Fruit fly (Drosophila melanogaster) whole organism, embryonic: ENCODE results near the gene CG42716.

Experiments used
- CG7987 ChIP-seq: fragments of 200-800 bp; sonication (Bioruptor generic); optimal IDR thresholded peaks from 2 replicates; lab custom pipeline; 2018; ENCODE audit warnings: missing biosample characterization, mild to moderate bottlenecking, missing genetic modification characterization, moderate library complexity
- mld ChIP-seq: fragments of 200-800 bp; sonication (Bioruptor generic); IDR thresholded peaks from 3 replicates; pipeline ENCODE4 v1.3.6; 2022; ENCODE audit warnings: missing biosample characterization, missing genetic modification characterization; ENCODE audit not compliant: partially characterized antibody
- sqz ChIP-seq: fragments of 200-800 bp; sonication (Bioruptor generic); optimal IDR thresholded peaks from 3 replicates; lab custom pipeline; 2018; ENCODE audit warnings: missing biosample characterization, mild to moderate bottlenecking, missing genetic modification characterization

DNA sequence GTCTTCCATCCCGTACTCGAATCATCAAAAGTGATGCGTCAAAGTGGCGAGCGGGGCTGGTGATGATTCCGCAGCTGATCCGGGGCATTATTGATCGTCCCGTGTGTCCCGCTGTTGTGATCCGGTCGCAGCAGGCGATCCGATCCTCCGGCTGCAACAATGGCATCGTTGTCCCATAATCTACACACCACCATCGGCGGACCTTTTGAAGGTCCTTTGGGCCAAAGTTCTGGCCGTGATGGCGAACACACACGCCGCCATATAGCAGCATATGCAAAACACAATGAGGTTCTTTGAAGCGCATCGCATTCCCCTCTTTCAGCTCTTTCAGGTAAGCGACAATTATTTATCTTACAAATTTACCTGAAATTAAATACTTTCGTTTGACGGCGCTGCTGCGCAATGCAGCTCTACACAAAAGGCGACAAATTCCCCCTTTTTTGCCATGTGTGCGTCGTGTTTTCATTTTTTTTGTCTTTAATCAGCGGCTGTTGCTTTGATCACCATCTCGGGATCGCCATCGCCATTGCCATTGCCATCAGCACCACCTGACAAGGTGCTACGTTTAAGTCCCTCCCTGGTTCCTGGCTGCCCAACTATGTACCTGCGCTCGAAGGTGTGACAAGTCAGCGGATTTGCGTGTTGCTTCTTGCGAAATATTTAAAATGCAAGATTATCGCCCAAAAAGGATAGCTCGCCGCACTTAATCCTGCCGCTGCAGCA is 15.9 kb upstream of the CG42716 start:
- no peak for TF ChIP-seq sqz
- TF ChIP-seq mld, result no peak
- no peak for TF ChIP-seq CG7987 (GFP tag; lab: Kevin White, UChicago)
